Worm (Caenorhabditis elegans) whole organism, L2 larva: ENCODE measurements around the gene Y49F6B.9.
"Not testable (repeated sequence)": the region's sequence is repeated elsewhere in the genome, so short reads cannot be mapped to it uniquely, and the experiment has no call there.

ENCODE experiments used
- F13H6.1 ChIP-seq: sonication (generic microtip); optimal IDR thresholded peaks from 2 replicates; lab custom pipeline; 2016; ENCODE audit warnings: missing genetic modification characterization, missing compliant biosample characterization
- R02D3.7 ChIP-seq: fragments of 150-350 bp; optimal IDR thresholded peaks from 2 replicates; lab custom pipeline; 2014; ENCODE audit warnings: missing biosample characterization, missing genetic modification characterization
- Y55F3AM.14 ChIP-seq: fragments of 200-800 bp; sonication (Bioruptor generic); optimal IDR thresholded peaks from 2 replicates; lab custom pipeline; 2018; ENCODE audit warnings: mild to moderate bottlenecking, missing genetic modification characterization, missing compliant biosample characterization
- aly-2 ChIP-seq: fragments of 150-350 bp; optimal IDR thresholded peaks from 2 replicates; lab custom pipeline; 2014; ENCODE audit warnings: missing biosample characterization, missing genetic modification characterization
- ama-1 ChIP-seq: fragments of 150-350 bp; optimal IDR thresholded peaks from 2 replicates; lab custom pipeline; 2018; ENCODE audit warnings: inconsistent platforms
- blmp-1 ChIP-seq: sonication (generic microtip); optimal IDR thresholded peaks from 2 replicates; lab custom pipeline; 2017; ENCODE audit warnings: missing genetic modification characterization, mild to moderate bottlenecking, missing compliant biosample characterization, antibody characterized with exemption, moderate library complexity; ENCODE audit not compliant: insufficient read depth
- ceh-82 ChIP-seq: fragments of 150-350 bp; optimal IDR thresholded peaks from 2 replicates; lab custom pipeline; 2014; ENCODE audit warnings: missing biosample characterization, missing genetic modification characterization
- crh-2 ChIP-seq: sonication (generic microtip); optimal IDR thresholded peaks from 2 replicates; lab custom pipeline; 2017; ENCODE audit warnings: missing biosample characterization, missing genetic modification characterization
- dmd-4 ChIP-seq: sonication (generic microtip); optimal IDR thresholded peaks from 2 replicates; lab custom pipeline; 2017; ENCODE audit warnings: missing biosample characterization, missing genetic modification characterization
- elt-1 ChIP-seq: fragments of 150-350 bp; optimal IDR thresholded peaks from 2 replicates; lab custom pipeline; 2014; ENCODE audit warnings: missing biosample characterization, missing genetic modification characterization
- elt-3 ChIP-seq: sonication (generic microtip); optimal IDR thresholded peaks from 2 replicates; lab custom pipeline; 2017; ENCODE audit warnings: missing biosample characterization, missing genetic modification characterization
- gmeb-1 ChIP-seq: fragments of 150-350 bp; optimal IDR thresholded peaks from 2 replicates; lab custom pipeline; 2014; ENCODE audit warnings: missing biosample characterization, missing genetic modification characterization
- lin-11 ChIP-seq: fragments of 150-350 bp; sonication (generic microtip); optimal IDR thresholded peaks from 2 replicates; lab custom pipeline; 2014; ENCODE audit warnings: missing biosample characterization, missing genetic modification characterization, inconsistent platforms, mixed read lengths
- lin-13 ChIP-seq: fragments of 150-350 bp; optimal IDR thresholded peaks from 2 replicates; lab custom pipeline; 2014; ENCODE audit warnings: missing biosample characterization, missing genetic modification reagents, missing genetic modification characterization
- lin-39 ChIP-seq: fragments of 150-350 bp; optimal IDR thresholded peaks from 2 replicates; lab custom pipeline; 2014; ENCODE audit warnings: missing biosample characterization, missing genetic modification reagents, missing genetic modification characterization
- mab-5 ChIP-seq: fragments of 150-350 bp; optimal IDR thresholded peaks from 2 replicates; lab custom pipeline; 2014; ENCODE audit warnings: missing biosample characterization, missing genetic modification characterization
- mbf-1 ChIP-seq: sonication (generic microtip); optimal IDR thresholded peaks from 2 replicates; lab custom pipeline; 2017; ENCODE audit warnings: missing biosample characterization, missing genetic modification characterization
- mdl-1 ChIP-seq, 2 experiments: fragments of 150-350 bp in 1 of 2; sonication (generic microtip) in 1 of 2; optimal IDR thresholded peaks; 2 replicates each; lab custom pipeline; 2017; ENCODE audit warnings: missing biosample characterization in 2 of 2, missing genetic modification characterization in 2 of 2
- nhr-10 ChIP-seq: sonication (generic microtip); optimal IDR thresholded peaks from 2 replicates; lab custom pipeline; 2017; ENCODE audit warnings: missing biosample characterization, missing genetic modification characterization
- nhr-12 ChIP-seq: fragments of 150-350 bp; optimal IDR thresholded peaks from 2 replicates; lab custom pipeline; 2014; ENCODE audit warnings: missing biosample characterization, missing genetic modification characterization
- nhr-129 ChIP-seq: fragments of 150-350 bp; optimal IDR thresholded peaks from 2 replicates; lab custom pipeline; 2014; ENCODE audit warnings: missing biosample characterization, missing genetic modification characterization
- nhr-21 ChIP-seq: fragments of 150-350 bp; optimal IDR thresholded peaks from 2 replicates; lab custom pipeline; 2014; ENCODE audit warnings: missing biosample characterization, missing genetic modification characterization
- nhr-237 ChIP-seq: fragments of 150-350 bp; optimal IDR thresholded peaks from 2 replicates; lab custom pipeline; 2014; ENCODE audit warnings: missing biosample characterization, missing genetic modification characterization
- nhr-25 ChIP-seq: fragments of 150-350 bp; sonication (generic microtip); optimal IDR thresholded peaks from 3 replicates; lab custom pipeline; 2014; ENCODE audit warnings: missing biosample characterization, missing genetic modification characterization
- nhr-6 ChIP-seq: fragments of 150-350 bp; optimal IDR thresholded peaks from 2 replicates; lab custom pipeline; 2014; ENCODE audit warnings: missing biosample characterization, missing genetic modification characterization
- peb-1 ChIP-seq: fragments of 150-350 bp; optimal IDR thresholded peaks from 2 replicates; lab custom pipeline; 2014; ENCODE audit warnings: missing biosample characterization, missing genetic modification characterization
- skn-1 ChIP-seq: sonication (generic microtip); optimal IDR thresholded peaks from 2 replicates; lab custom pipeline; 2017; ENCODE audit warnings: missing biosample characterization, missing genetic modification characterization
- sma-3 ChIP-seq: sonication (generic microtip); optimal IDR thresholded peaks from 2 replicates; lab custom pipeline; 2016; ENCODE audit warnings: missing genetic modification reagents, missing genetic modification characterization, missing compliant biosample characterization
- sma-9 ChIP-seq, 2 experiments: fragments of 150-350 bp in 1 of 2; sonication (generic microtip) in 1 of 2; optimal IDR thresholded peaks; 2 replicates each; lab custom pipeline; 2014 to 2016; ENCODE audit warnings: missing genetic modification characterization in 2 of 2, mild to moderate bottlenecking in 1 of 2, missing biosample characterization in 1 of 2, missing compliant biosample characterization in 1 of 2, missing genetic modification reagents in 1 of 2, moderate library complexity in 1 of 2
- snpc-4 ChIP-seq: fragments of 150-350 bp; optimal IDR thresholded peaks from 2 replicates; lab custom pipeline; 2014; ENCODE audit warnings: missing biosample characterization, missing genetic modification characterization
- unc-39 ChIP-seq: fragments of 150-350 bp; optimal IDR thresholded peaks from 2 replicates; lab custom pipeline; 2014; ENCODE audit warnings: missing biosample characterization, missing genetic modification characterization
- unc-55 ChIP-seq: fragments of 150-350 bp; sonication (generic microtip); optimal IDR thresholded peaks from 3 replicates; lab custom pipeline; 2014; ENCODE audit warnings: missing biosample characterization, missing genetic modification reagents, missing genetic modification characterization
- unc-62 ChIP-seq: fragments of 150-350 bp; optimal IDR thresholded peaks from 2 replicates; lab custom pipeline; 2014; ENCODE audit warnings: missing biosample characterization, missing genetic modification reagents, missing genetic modification characterization
- zag-1 ChIP-seq: fragments of 150-350 bp; optimal IDR thresholded peaks from 2 replicates; lab custom pipeline; 2014; ENCODE audit warnings: missing biosample characterization, missing genetic modification characterization
- ztf-4 ChIP-seq: fragments of 150-350 bp; optimal IDR thresholded peaks from 2 replicates; lab custom pipeline; 2014; ENCODE audit warnings: missing biosample characterization, missing genetic modification characterization

Y49F6B.9 gene

DNA sequence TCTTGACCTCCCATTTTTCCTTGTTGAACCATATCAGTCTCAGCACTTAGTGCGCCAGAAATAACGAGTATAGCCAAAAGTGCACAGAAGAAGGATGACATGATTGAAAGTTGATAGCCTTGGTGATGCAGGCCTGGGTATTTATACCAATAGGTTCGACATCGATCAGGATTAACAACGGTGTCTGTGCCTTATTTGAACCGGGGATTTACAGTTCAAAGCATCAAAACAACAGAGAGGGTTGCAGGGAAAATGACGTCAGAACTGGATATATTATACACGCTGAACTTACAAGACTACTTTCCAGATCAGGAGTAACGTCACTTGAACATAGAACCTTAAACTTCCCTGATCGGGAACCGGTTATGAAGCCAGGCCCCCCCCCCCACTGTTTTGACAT is 26.9 kb downstream of the Y49F6B.9 start, which contains the start of gene Y49F6B.12:
Gene Y49F6B.12, minus strand, starts transcription at position 101 of the 400 bp plus-strand sequence.
- TF ChIP-seq nhr-10 (tag; lab: Kevin White, UChicago), result no peak
- TF ChIP-seq ztf-4 (tag; lab: Kevin White, UChicago), result no peak
- no peak for TF ChIP-seq sma-9 (GFP tag; optimal IDR thresholded peaks at IDR 0.05; lab: Kevin White, UChicago)
- no peak for TF ChIP-seq sma-9 (tag; optimal IDR thresholded peaks at IDR 0.05; lab: Kevin White, UChicago)
- TF ChIP-seq ama-1 (lab: Kevin White, UChicago), result no peak
- TF ChIP-seq elt-1 (tag; lab: Kevin White, UChicago), result no peak
- no peak for TF ChIP-seq lin-39
- no peak for TF ChIP-seq nhr-237
- no peak for TF ChIP-seq R02D3.7 (tag; lab: Kevin White, UChicago)
- TF ChIP-seq lin-11, result no peak
- no peak for TF ChIP-seq zag-1 (tag; lab: Kevin White, UChicago)
- TF ChIP-seq nhr-6 (tag; lab: Kevin White, UChicago), result no peak
- no peak for TF ChIP-seq peb-1 (tag; lab: Kevin White, UChicago)
- no peak for TF ChIP-seq nhr-129 (tag; lab: Kevin White, UChicago)
- TF ChIP-seq nhr-12 (tag; lab: Kevin White, UChicago), result no peak
- no peak for TF ChIP-seq mdl-1 (tag; optimal IDR thresholded peaks at IDR 0.05; lab: Kevin White, UChicago)
- no peak for TF ChIP-seq nhr-21 (tag; lab: Kevin White, UChicago)
- TF ChIP-seq unc-39 (tag; lab: Kevin White, UChicago), result no peak
- no peak for TF ChIP-seq nhr-25 (tag; lab: Kevin White, UChicago)
- TF ChIP-seq, all 48 proteins: peak for 0

DNA sequence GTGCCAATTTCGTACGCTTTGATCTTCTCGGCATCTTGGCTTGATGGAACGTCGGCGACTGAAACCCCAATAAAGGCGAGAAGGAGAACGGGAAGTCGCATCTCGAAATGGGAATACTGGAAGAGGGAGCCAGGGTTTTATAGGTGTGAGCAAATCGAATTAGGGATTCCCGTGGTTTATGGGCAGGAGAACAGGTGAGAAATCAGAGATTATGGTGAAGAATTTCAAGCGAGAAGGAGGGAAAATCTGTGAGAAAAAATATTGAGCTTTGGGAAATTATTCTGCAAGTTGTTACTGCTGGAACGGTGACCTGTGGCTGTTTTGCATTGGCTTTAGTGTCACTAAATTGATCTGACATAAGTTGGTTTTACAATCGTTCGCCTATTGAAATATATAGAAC is 27.6 kb downstream of the Y49F6B.9 start, which contains the start of gene Y49F6B.13:
Gene Y49F6B.13, minus strand, starts transcription at position 101 of the 400 bp plus-strand sequence.
- no peak for TF ChIP-seq lin-13 (GFP tag; lab: Kevin White, UChicago)
- no peak for TF ChIP-seq sma-9 (GFP tag; optimal IDR thresholded peaks at IDR 0.05; lab: Kevin White, UChicago)
- TF ChIP-seq sma-9 (tag; optimal IDR thresholded peaks at IDR 0.05; lab: Kevin White, UChicago), result no peak
- no peak for TF ChIP-seq nhr-10 (tag; lab: Kevin White, UChicago)
- no peak for TF ChIP-seq nhr-6 (tag; lab: Kevin White, UChicago)
- no peak for TF ChIP-seq snpc-4 (tag; lab: Kevin White, UChicago)
- no peak for TF ChIP-seq nhr-25 (tag; lab: Kevin White, UChicago)
- no peak for TF ChIP-seq crh-2 (tag; lab: Kevin White, UChicago)
- TF ChIP-seq blmp-1 (tag; lab: Kevin White, UChicago), result no peak
- TF ChIP-seq unc-39 (tag; lab: Kevin White, UChicago), result no peak

DNA sequence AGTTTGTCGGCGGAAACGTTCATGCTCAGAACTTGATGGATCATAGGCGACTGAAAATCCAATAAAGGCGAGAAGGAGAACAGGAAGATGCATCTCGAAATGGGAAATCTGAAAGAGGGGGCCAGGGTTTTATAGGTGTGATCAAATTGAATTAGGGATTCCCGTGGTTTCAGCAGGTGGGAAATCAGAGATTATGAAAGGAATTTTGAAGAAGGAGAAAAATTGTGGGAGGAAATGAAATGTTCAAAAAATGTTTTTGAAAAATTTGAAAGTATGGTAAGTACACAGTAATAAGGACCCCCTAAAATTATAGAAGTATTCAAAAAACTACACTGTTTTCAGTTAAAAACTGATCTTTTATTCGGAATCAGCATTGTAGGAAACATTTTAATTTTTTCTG is 28.6 kb downstream of the Y49F6B.9 start, which contains the start of gene Y49F6B.20:
Gene Y49F6B.20, minus strand, starts transcription at position 101 of the 400 bp plus-strand sequence.
- no peak for TF ChIP-seq ceh-82 (tag; lab: Kevin White, UChicago)
- no peak for TF ChIP-seq R02D3.7 (tag; lab: Kevin White, UChicago)
- no peak for TF ChIP-seq nhr-129 (tag; lab: Kevin White, UChicago)
- TF ChIP-seq blmp-1 (tag; lab: Kevin White, UChicago), result no peak
- no peak for TF ChIP-seq gmeb-1 (tag; lab: Kevin White, UChicago)
- no peak for TF ChIP-seq ama-1 (lab: Kevin White, UChicago)

DNA sequence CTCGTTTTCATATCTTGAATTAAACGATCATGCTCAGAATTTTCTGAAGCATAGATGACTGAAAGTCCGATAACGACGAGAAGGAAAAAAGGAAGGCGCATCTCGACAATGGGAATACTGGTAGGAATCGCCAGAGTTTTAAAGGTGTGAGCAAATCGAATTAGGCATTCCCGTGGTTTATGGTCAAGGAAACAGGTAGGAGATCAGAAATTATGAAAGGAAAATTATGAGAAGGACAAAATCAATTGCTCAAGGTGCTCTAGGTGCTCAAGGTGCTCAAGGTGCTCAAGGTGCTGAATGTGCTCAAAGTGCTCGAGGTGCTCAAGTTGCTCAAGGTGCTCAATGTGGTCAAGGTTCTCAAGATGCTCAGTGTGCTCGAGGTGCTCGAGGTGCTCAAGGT is 34.6 kb downstream of the Y49F6B.9 start, which contains the start of gene C16C8.10:
Gene C16C8.10, minus strand, starts transcription at position 101 of the 400 bp plus-strand sequence.
- not testable (repeated sequence) for TF ChIP-seq blmp-1, ztf-4, elt-1 (tag; lab: Kevin White, UChicago)
- TF ChIP-seq, all 48 proteins: peak for 0; not testable (repeated sequence) for 48

DNA sequence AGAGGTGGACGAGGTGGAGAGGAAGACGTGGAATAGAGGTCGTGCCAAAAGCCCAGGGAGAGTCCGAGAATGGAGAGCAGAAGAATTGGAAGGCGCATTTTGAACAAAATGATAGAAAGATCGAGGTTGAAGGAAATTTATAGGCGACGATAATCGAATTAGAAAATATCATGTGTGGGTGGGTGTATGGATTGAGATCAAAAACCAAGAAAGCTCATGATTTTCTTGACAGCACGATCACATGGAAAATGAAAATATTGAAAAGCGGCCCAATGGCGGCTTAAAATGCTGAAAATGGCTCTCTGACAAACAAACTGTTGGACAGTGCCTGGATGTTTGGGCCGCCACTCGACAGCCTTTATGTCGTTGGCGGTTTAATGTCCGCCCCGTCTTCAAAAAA is 36.1 kb downstream of the Y49F6B.9 start, which contains the start of gene C16C8.9:
Gene C16C8.9, minus strand, starts transcription at position 101 of the 400 bp plus-strand sequence.
- TF ChIP-seq ztf-4 (tag; lab: Kevin White, UChicago) (no peak), mab-5 (tag; lab: Kevin White, UChicago) (no peak), sma-3 (GFP tag; lab: Kevin White, UChicago) (no peak), F13H6.1 (tag; lab: Kevin White, UChicago) (no peak), nhr-6 (tag; lab: Kevin White, UChicago) (no peak)

DNA sequence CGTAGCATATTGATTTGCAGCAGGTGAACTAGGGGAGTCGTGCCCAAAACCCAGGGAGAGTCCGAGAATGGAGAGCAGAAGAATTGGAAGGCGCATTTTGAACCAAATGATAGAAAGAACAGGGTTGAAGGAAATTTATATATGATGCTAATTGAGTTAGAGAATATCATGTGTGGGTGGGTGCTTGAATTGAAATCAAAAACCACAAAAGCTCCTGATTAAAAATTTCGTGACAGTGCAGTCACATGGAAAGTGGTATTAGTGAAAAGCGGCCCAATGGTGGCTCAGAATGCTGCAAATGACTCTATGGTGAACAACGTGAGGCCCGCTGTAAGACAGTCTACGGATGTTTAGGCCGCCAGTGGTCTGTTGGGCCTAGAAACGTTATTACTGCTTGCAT is 37.6 kb downstream of the Y49F6B.9 start, which contains the start of gene C16C8.8:
Gene C16C8.8, minus strand, starts transcription at position 101 of the 400 bp plus-strand sequence.
- no peak for TF ChIP-seq unc-55 (GFP tag; lab: Kevin White, UChicago)
- no peak for TF ChIP-seq dmd-4 (tag; lab: Kevin White, UChicago)
- TF ChIP-seq lin-39, result no peak
- no peak for TF ChIP-seq mbf-1
- no peak for TF ChIP-seq elt-3 (tag; lab: Kevin White, UChicago)
- no peak for TF ChIP-seq aly-2
- TF ChIP-seq Y55F3AM.14, result no peak
- no peak for TF ChIP-seq unc-62 (GFP tag; lab: Kevin White, UChicago)
- TF ChIP-seq crh-2 (tag; lab: Kevin White, UChicago), result no peak
- no peak for TF ChIP-seq skn-1 (tag; lab: Kevin White, UChicago)
